Worm (Caenorhabditis elegans) whole organism, young adult: Measurements from ENCODE around the gene hpo-36.
A peak's percentile ranks its signal among the peaks of the same experiment; 100 is the strongest.

Experiments used
- B0261.1 ChIP-seq: sonication (generic microtip); optimal IDR thresholded peaks from 2 replicates; lab custom pipeline; 2016; ENCODE audit warnings: mild to moderate bottlenecking, missing genetic modification characterization, moderate library complexity, missing compliant biosample characterization
- C06A6.2 ChIP-seq: fragments of 200-800 bp; sonication (Bioruptor generic); conservative IDR thresholded peaks from 2 replicates; pipeline ENCODE4 v1.3.6; 2022; ENCODE audit warnings: missing genetic modification characterization, missing compliant biosample characterization
- F10E7.11 ChIP-seq: sonication (generic microtip); optimal IDR thresholded peaks from 2 replicates; lab custom pipeline; 2017; ENCODE audit warnings: mild to moderate bottlenecking, missing genetic modification characterization, moderate library complexity, missing compliant biosample characterization
- F23B12.7 ChIP-seq: sonication (generic microtip); optimal IDR thresholded peaks from 2 replicates; lab custom pipeline; 2017; ENCODE audit warnings: missing genetic modification characterization, mild to moderate bottlenecking, missing compliant biosample characterization, antibody characterized with exemption, moderate library complexity; ENCODE audit not compliant: insufficient read depth
- F33H1.4 ChIP-seq: fragments of 200-800 bp; sonication (Bioruptor generic); IDR thresholded peaks from 2 replicates; pipeline ENCODE4 v1.3.6; 2022; ENCODE audit warnings: missing genetic modification reagents, missing genetic modification characterization, missing compliant biosample characterization
- T07F8.4 ChIP-seq: sonication (generic microtip); optimal IDR thresholded peaks from 2 replicates; lab custom pipeline; 2016; ENCODE audit warnings: mild to moderate bottlenecking, missing genetic modification characterization, moderate library complexity, missing compliant biosample characterization
- Y67H2A.10 ChIP-seq: fragments of 200-800 bp; sonication (Bioruptor generic); conservative IDR thresholded peaks from 2 replicates; pipeline ENCODE4 v1.3.6; 2022; ENCODE audit warnings: missing genetic modification reagents, missing genetic modification characterization, missing compliant biosample characterization
- aptf-2 ChIP-seq: fragments of 200-800 bp; sonication (Bioruptor generic); conservative IDR thresholded peaks from 2 replicates; pipeline ENCODE4 v1.3.6; 2022; ENCODE audit warnings: missing genetic modification reagents, missing genetic modification characterization, missing compliant biosample characterization
- atf-7 ChIP-seq: sonication (generic microtip); optimal IDR thresholded peaks from 2 replicates; lab custom pipeline; 2017; ENCODE audit warnings: mild to moderate bottlenecking, missing genetic modification characterization, missing compliant biosample characterization
- ccch-3 ChIP-seq: fragments of 200-800 bp; sonication (Bioruptor generic); optimal IDR thresholded peaks from 2 replicates; lab custom pipeline; 2018; ENCODE audit warnings: mild to moderate bottlenecking, missing genetic modification characterization, missing compliant biosample characterization
- cebp-1 ChIP-seq, 2 experiments: fragments of 200-800 bp in 1 of 2; sonication (Bioruptor generic) in 1 of 2; sonication (generic microtip) in 1 of 2; IDR thresholded peaks in 1 of 2; optimal IDR thresholded peaks in 1 of 2; 2 replicates each; pipeline versions ENCODE4 v1.3.6 to Lab custom; 2017 to 2022; ENCODE audit warnings: missing compliant biosample characterization in 2 of 2, missing genetic modification characterization in 2 of 2, mild to moderate bottlenecking in 1 of 2, missing genetic modification reagents in 1 of 2, moderate library complexity in 1 of 2
- cebp-2 ChIP-seq: fragments of 200-800 bp; sonication (Bioruptor generic); IDR thresholded peaks from 2 replicates; pipeline ENCODE4 v1.3.6; 2022; ENCODE audit warnings: missing genetic modification characterization, missing compliant biosample characterization
- ceh-40 ChIP-seq: fragments of 200-800 bp; sonication (Bioruptor generic); IDR thresholded peaks from 2 replicates; pipeline ENCODE4 v1.3.6; 2022; ENCODE audit warnings: missing genetic modification characterization, missing compliant biosample characterization
- ceh-58 ChIP-seq: fragments of 200-800 bp; sonication (Bioruptor generic); IDR thresholded peaks from 2 replicates; pipeline ENCODE4 v1.3.6; 2022; ENCODE audit warnings: missing genetic modification characterization, missing compliant biosample characterization
- dox-1 ChIP-seq: fragments of 200-800 bp; sonication (Bioruptor generic); IDR thresholded peaks from 2 replicates; pipeline ENCODE4 v1.3.6; 2022; ENCODE audit warnings: missing genetic modification reagents, missing genetic modification characterization, missing compliant biosample characterization
- dpl-1 ChIP-seq: fragments of 150-350 bp; optimal IDR thresholded peaks from 2 replicates; lab custom pipeline; 2014; ENCODE audit warnings: missing biosample characterization, missing genetic modification reagents, missing genetic modification characterization
- egl-44 ChIP-seq: fragments of 200-800 bp; sonication (Bioruptor generic); IDR thresholded peaks from 2 replicates; pipeline ENCODE4 v1.3.6; 2022; ENCODE audit warnings: missing genetic modification reagents, missing genetic modification characterization, missing compliant biosample characterization
- ekl-4 ChIP-seq: fragments of 200-800 bp; sonication (Bioruptor generic); IDR thresholded peaks from 2 replicates; pipeline ENCODE4 v1.3.6; 2022; ENCODE audit warnings: missing genetic modification reagents, missing genetic modification characterization, missing compliant biosample characterization
- hmg-1.2 ChIP-seq: fragments of 200-800 bp; sonication (Bioruptor generic); IDR thresholded peaks from 2 replicates; pipeline ENCODE4 v1.3.6; 2022; ENCODE audit warnings: missing genetic modification reagents, missing genetic modification characterization, missing compliant biosample characterization
- hmg-20 ChIP-seq: fragments of 200-800 bp; sonication (Bioruptor generic); IDR thresholded peaks from 2 replicates; pipeline ENCODE4 v1.3.6; 2022; ENCODE audit warnings: missing genetic modification reagents, missing genetic modification characterization, missing compliant biosample characterization
- let-526 ChIP-seq: fragments of 200-800 bp; sonication (Bioruptor generic); IDR thresholded peaks from 2 replicates; pipeline ENCODE4 v1.3.6; 2022; ENCODE audit warnings: missing genetic modification reagents, missing genetic modification characterization, missing compliant biosample characterization
- lsy-27 ChIP-seq: sonication (generic microtip); optimal IDR thresholded peaks from 2 replicates; lab custom pipeline; 2017; ENCODE audit warnings: missing genetic modification characterization, mild to moderate bottlenecking, missing compliant biosample characterization, antibody characterized with exemption, missing genotype, borderline replicate concordance; ENCODE audit not compliant: insufficient read depth
- madf-3 ChIP-seq: fragments of 200-800 bp; sonication (Bioruptor generic); IDR thresholded peaks from 2 replicates; pipeline ENCODE4 v1.3.6; 2022; ENCODE audit warnings: missing genetic modification reagents, missing genetic modification characterization, missing compliant biosample characterization
- madf-6 ChIP-seq: fragments of 200-800 bp; sonication (Bioruptor generic); IDR thresholded peaks from 2 replicates; pipeline ENCODE4 v1.3.6; 2022; ENCODE audit warnings: missing genetic modification reagents, missing genetic modification characterization, missing compliant biosample characterization
- mcd-1 ChIP-seq: fragments of 200-800 bp; sonication (Bioruptor generic); IDR thresholded peaks from 2 replicates; pipeline ENCODE4 v1.3.6; 2022; ENCODE audit warnings: missing genetic modification reagents, missing genetic modification characterization, missing compliant biosample characterization
- nhr-120 ChIP-seq: fragments of 200-800 bp; sonication (Bioruptor generic); IDR thresholded peaks from 2 replicates; pipeline ENCODE4 v1.3.6; 2022; ENCODE audit warnings: missing genetic modification characterization, missing compliant biosample characterization
- nhr-179 ChIP-seq: sonication (generic microtip); optimal IDR thresholded peaks from 2 replicates; lab custom pipeline; 2016; ENCODE audit warnings: mild to moderate bottlenecking, missing genetic modification characterization, missing compliant biosample characterization
- nhr-27 ChIP-seq: fragments of 200-800 bp; sonication (Bioruptor generic); optimal IDR thresholded peaks from 2 replicates; lab custom pipeline; 2018; ENCODE audit warnings: mild to moderate bottlenecking, missing genetic modification characterization, moderate library complexity, missing compliant biosample characterization
- nhr-80 ChIP-seq: sonication (generic microtip); optimal IDR thresholded peaks from 2 replicates; lab custom pipeline; 2016; ENCODE audit warnings: missing genetic modification characterization, missing compliant biosample characterization
- pbrm-1 ChIP-seq: fragments of 200-800 bp; sonication (Bioruptor generic); IDR thresholded peaks from 2 replicates; pipeline ENCODE4 v1.3.6; 2022; ENCODE audit warnings: missing genetic modification reagents, missing genetic modification characterization, missing compliant biosample characterization
- repo-1 ChIP-seq: sonication (generic microtip); optimal IDR thresholded peaks from 2 replicates; lab custom pipeline; 2017; ENCODE audit warnings: mild to moderate bottlenecking, missing genetic modification characterization, missing compliant biosample characterization
- rpc-1 ChIP-seq, 2 experiments: fragments of 150-350 bp in 1 of 2; sonication (generic microtip) in 1 of 2; optimal IDR thresholded peaks; 2 replicates each; lab custom pipeline; 2014 to 2018; ENCODE audit warnings: missing biosample characterization in 1 of 2, missing genetic modification characterization in 1 of 2, missing genetic modification reagents in 1 of 2, missing genotype in 1 of 2
- snpc-1.1 ChIP-seq: sonication (generic microtip); optimal IDR thresholded peaks from 2 replicates; lab custom pipeline; 2017; ENCODE audit warnings: missing genetic modification characterization, mild to moderate bottlenecking, missing compliant biosample characterization, antibody characterized with exemption, moderate library complexity, missing genotype, missing genetic modification reagents; ENCODE audit not compliant: insufficient read depth
- snpc-4 ChIP-seq, 5 experiments: fragments of 150-350 bp in 1 of 5; sonication (generic microtip) in 4 of 5; optimal IDR thresholded peaks; 2 replicates each; lab custom pipeline; 2014 to 2018; ENCODE audit warnings: missing genetic modification characterization in 5 of 5, missing biosample characterization in 3 of 5, antibody characterized with exemption in 2 of 5, mild to moderate bottlenecking in 2 of 5, missing compliant biosample characterization in 2 of 5, missing genotype in 2 of 5, moderate library complexity in 2 of 5, missing genetic modification reagents in 1 of 5
- tlf-1 ChIP-seq: fragments of 200-800 bp; sonication (Bioruptor generic); optimal IDR thresholded peaks from 2 replicates; lab custom pipeline; 2018; ENCODE audit warnings: mild to moderate bottlenecking, missing genetic modification characterization, missing compliant biosample characterization
- unc-62 ChIP-seq: fragments of 150-350 bp; optimal IDR thresholded peaks from 2 replicates; lab custom pipeline; 2014; ENCODE audit warnings: missing biosample characterization, missing genetic modification reagents, missing genetic modification characterization
- zim-3 ChIP-seq: sonication (generic microtip); optimal IDR thresholded peaks from 2 replicates; lab custom pipeline; 2017; ENCODE audit warnings: mild to moderate bottlenecking, missing genetic modification characterization, moderate library complexity, missing compliant biosample characterization
- ztf-18 ChIP-seq: sonication (generic microtip); optimal IDR thresholded peaks from 2 replicates; lab custom pipeline; 2016; ENCODE audit warnings: missing genotype, mild to moderate bottlenecking, missing genetic modification characterization, missing compliant biosample characterization
- ztf-22 ChIP-seq: fragments of 200-800 bp; sonication (Bioruptor generic); optimal IDR thresholded peaks from 2 replicates; lab custom pipeline; 2018; ENCODE audit warnings: mild to moderate bottlenecking, missing genetic modification characterization, moderate library complexity, missing compliant biosample characterization
- ztf-6 ChIP-seq: fragments of 200-800 bp; sonication (Bioruptor generic); IDR thresholded peaks from 2 replicates; pipeline ENCODE4 v1.3.6; 2022; ENCODE audit warnings: missing genetic modification reagents, missing genetic modification characterization, missing compliant biosample characterization

hpo-36 gene

DNA sequence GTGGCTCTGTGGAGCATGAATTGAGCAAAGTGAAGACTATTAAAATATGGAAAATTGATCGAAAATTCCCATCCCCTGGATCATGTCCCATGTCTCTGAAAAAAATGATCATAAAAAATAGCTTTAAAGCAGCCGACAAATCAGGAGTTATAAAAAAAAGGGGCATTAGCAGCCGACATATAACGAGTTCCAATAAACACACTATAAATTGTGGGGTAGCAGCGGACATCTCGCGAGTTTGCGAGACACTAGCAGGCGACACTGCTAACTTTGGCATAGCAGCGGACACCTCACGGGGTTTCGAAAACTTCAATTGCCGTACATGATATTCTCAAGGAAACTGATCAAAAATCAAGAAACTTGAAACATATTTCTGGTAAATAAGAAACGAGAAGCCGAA lies at the start of gene hpo-36:
Gene hpo-36 (minus strand): TSS at position 101 of the 400 bp plus-strand sequence.
- TF ChIP-seq T07F8.4 (tag; lab: Kevin White, UChicago), result no peak
- no peak for TF ChIP-seq snpc-4 (GFP tag; optimal IDR thresholded peaks at IDR 0.05; lab: Kevin White, UChicago)
- TF ChIP-seq snpc-4 (tag; optimal IDR thresholded peaks at IDR 0.05; lab: Kevin White, UChicago), result peak in 2 of 4 experiments; percentile 9 to 29
- no peak for TF ChIP-seq nhr-120
- TF ChIP-seq aptf-2, result no peak
- TF ChIP-seq lsy-27 (tag; lab: Kevin White, UChicago), result no peak

DNA sequence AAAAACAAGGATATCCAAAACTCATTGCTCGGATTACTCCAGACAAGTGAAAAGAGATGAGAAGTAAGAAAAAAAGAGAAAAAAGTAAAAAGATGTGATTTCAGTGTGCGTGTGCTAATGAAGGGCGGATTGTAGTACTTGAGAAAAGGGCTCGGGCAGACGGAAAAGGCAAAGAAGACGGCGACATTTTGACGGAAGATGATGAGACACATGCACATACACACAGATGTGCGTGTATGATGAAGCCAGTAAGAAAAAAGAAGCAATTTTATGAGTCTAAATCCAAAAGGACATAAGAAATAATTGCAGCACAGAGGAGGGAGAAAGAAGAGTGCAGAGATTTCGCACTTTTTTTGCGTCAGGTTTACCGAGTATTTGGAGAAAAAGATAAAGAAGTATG lies 49.3 kb upstream of the hpo-36 start:
- TF ChIP-seq tlf-1 (GFP tag; lab: Kevin White, UChicago) (no peak), madf-6 (no peak), ztf-6 (no peak), ceh-40 (GFP tag; lab: Robert Waterston, UW) (no peak), F23B12.7 (tag; lab: Kevin White, UChicago) (no peak), repo-1 (tag; lab: Kevin White, UChicago) (no peak), ceh-58 (no peak), let-526 (no peak), cebp-1 (GFP tag; IDR thresholded peaks at IDR 0.05; lab: Robert Waterston, UW) (no peak), cebp-1 (tag; optimal IDR thresholded peaks at IDR 0.05; lab: Kevin White, UChicago) (no peak), egl-44 (GFP tag; lab: Robert Waterston, UW) (no peak), pbrm-1 (GFP tag; lab: Robert Waterston, UW) (no peak), C06A6.2 (GFP tag; lab: Robert Waterston, UW) (no peak), nhr-120 (no peak), ztf-18 (tag; lab: Kevin White, UChicago) (no peak), B0261.1 (tag; lab: Kevin White, UChicago) (no peak), nhr-179 (no peak), Y67H2A.10 (GFP tag; lab: Robert Waterston, UW) (no peak), rpc-1 (optimal IDR thresholded peaks at IDR 0.05; lab: Kevin White, UChicago) (no peak), rpc-1 (tag; optimal IDR thresholded peaks at IDR 0.05; lab: Kevin White, UChicago) (no peak)

DNA sequence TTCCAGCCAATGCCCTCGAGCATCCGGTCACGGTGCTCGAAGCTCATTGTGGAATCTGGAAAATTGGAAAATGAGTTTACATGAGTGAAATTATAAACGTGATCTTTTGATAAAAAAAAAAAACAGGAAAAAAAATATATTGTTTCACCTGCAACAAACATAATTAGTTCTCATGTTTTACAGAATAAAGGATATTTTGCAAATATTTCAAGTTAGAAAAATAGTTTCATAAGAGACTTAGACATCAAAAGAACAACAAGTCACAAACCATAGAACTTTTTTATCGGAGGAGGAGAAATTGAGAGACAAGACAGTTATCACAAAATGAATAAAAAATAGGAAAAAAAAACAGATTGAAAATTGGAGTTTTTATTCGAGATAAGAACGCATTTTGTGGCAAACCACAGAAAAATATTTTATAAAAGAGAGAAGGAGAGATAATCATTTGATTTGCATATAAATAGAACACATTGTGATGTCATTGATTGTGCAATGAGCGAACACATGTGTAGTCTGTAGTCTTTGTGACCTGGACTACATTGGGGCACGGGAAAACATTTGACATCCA lies 45.0 kb upstream of the hpo-36 start, which contains the start of gene R08F11.1:
Gene R08F11.1 (minus strand): TSS at position 51 of the 568 bp plus-strand sequence.
- no peak for TF ChIP-seq snpc-1.1 (tag; lab: Kevin White, UChicago)
- no peak for TF ChIP-seq cebp-2 (GFP tag; lab: Robert Waterston, UW)
- TF ChIP-seq nhr-80, result peak; percentile 65
- TF ChIP-seq F10E7.11 (tag; lab: Kevin White, UChicago), result no peak
- TF ChIP-seq atf-7, result no peak
- TF ChIP-seq unc-62 (GFP tag; lab: Kevin White, UChicago), result peak; percentile 39
- TF ChIP-seq madf-3 (GFP tag; lab: Robert Waterston, UW), result no peak
- TF ChIP-seq pbrm-1 (GFP tag; lab: Robert Waterston, UW), result no peak
- TF ChIP-seq hmg-20 (GFP tag; lab: Robert Waterston, UW), result no peak
- TF ChIP-seq nhr-27 (tag; lab: Kevin White, UChicago), result no peak

DNA sequence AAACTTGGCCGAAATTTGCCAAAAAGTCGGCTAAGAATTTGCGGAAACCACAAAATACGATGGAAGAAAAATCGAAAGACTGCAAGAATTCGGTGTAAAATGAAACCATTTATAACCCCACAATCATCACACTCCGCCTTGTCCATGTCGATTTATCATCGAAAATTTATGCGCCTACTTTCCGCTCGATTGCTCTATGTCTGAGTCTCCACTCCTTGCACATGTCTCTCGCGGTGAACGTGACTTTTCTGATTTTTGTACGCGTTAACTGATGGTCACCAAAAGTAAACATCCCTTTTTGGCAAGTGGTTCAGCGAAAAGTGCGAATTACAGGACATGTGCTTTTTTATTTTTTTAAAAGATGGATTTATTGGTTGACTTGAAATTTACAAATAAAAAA lies 37.7 kb upstream of the hpo-36 start:
- TF ChIP-seq nhr-80, result peak; percentile 74
- no peak for TF ChIP-seq ccch-3
- no peak for TF ChIP-seq dox-1 (GFP tag; lab: Robert Waterston, UW)
- no peak for TF ChIP-seq zim-3 (tag; lab: Kevin White, UChicago)
- no peak for TF ChIP-seq F33H1.4 (GFP tag; lab: Robert Waterston, UW)
- peak; percentile 53; the same call in 1 of the 2 replicates for TF ChIP-seq hmg-1.2 (GFP tag; lab: Robert Waterston, UW)
- peak; percentile 24 for TF ChIP-seq ztf-22 (GFP tag; lab: Kevin White, UChicago)
- no peak for TF ChIP-seq cebp-1 (GFP tag; IDR thresholded peaks at IDR 0.05; lab: Robert Waterston, UW)
- TF ChIP-seq cebp-1 (tag; optimal IDR thresholded peaks at IDR 0.05; lab: Kevin White, UChicago), result peak; percentile 27
- 0 out of 2 replicates have a peak, but pooled peaks have one; percentile 41 for TF ChIP-seq ekl-4 (GFP tag; lab: Robert Waterston, UW)
- no peak for TF ChIP-seq dpl-1 (GFP tag; lab: Kevin White, UChicago)
- no peak for TF ChIP-seq mcd-1 (GFP tag; lab: Robert Waterston, UW)
